Worm (Caenorhabditis elegans) whole organism, L4 larva: ENCODE data around the gene chd-3.

Experiments
- arid-1 ChIP-seq: fragments of 200-800 bp; sonication (Bioruptor generic); conservative IDR thresholded peaks from 2 replicates; pipeline ENCODE4 v1.3.6; 2022; ENCODE audit warnings: missing genetic modification reagents, missing genetic modification characterization, missing compliant biosample characterization
- lsy-2 ChIP-seq, 2 experiments: fragments of 150-350 bp in 1 of 2; sonication (generic microtip) in 1 of 2; optimal IDR thresholded peaks; 2 replicates each; lab custom pipeline; 2014 to 2017; ENCODE audit warnings: missing biosample characterization in 2 of 2, missing genetic modification characterization in 2 of 2
- nhr-28 ChIP-seq: fragments of 150-350 bp; optimal IDR thresholded peaks from 2 replicates; lab custom pipeline; 2014; ENCODE audit warnings: missing biosample characterization, missing genetic modification characterization
- unc-39 ChIP-seq: sonication (generic microtip); optimal IDR thresholded peaks from 2 replicates; lab custom pipeline; 2017; ENCODE audit warnings: missing biosample characterization, missing genetic modification characterization
- ztf-11 ChIP-seq: fragments of 150-350 bp; optimal IDR thresholded peaks from 2 replicates; lab custom pipeline; 2014; ENCODE audit warnings: missing biosample characterization, missing genetic modification characterization

DNA sequence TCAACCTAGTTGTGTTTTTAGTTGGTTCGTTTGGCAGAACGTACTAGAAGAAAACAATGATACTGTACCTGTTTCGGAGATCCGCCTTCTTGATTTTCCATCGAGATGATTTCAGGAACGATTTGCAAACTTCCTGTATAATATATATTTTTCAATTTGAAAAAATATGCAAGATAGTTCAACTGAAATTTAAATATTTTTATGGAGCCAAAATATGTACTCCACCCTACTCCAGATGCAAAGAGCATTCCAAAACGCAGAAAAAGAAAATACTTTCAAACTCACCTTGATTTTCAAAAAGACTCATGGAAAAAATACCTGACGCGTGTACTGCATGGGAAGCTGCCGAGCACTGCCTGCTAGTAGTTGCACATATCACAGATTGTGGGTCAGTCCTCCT is 38.9 kb downstream of the chd-3 start, which contains the start of gene gei-3:
- TF ChIP-seq unc-39 (tag; lab: Kevin White, UChicago) (no peak), arid-1 (GFP tag; lab: Robert Waterston, UW) (no peak), nhr-28 (no peak), lsy-2 (tag; optimal IDR thresholded peaks at IDR 0.05; lab: Kevin White, UChicago) (no peak), ztf-11 (tag; lab: Kevin White, UChicago) (no peak)
